Worm (Caenorhabditis elegans): ENCODE data around the gene unc-45.

DNA sequence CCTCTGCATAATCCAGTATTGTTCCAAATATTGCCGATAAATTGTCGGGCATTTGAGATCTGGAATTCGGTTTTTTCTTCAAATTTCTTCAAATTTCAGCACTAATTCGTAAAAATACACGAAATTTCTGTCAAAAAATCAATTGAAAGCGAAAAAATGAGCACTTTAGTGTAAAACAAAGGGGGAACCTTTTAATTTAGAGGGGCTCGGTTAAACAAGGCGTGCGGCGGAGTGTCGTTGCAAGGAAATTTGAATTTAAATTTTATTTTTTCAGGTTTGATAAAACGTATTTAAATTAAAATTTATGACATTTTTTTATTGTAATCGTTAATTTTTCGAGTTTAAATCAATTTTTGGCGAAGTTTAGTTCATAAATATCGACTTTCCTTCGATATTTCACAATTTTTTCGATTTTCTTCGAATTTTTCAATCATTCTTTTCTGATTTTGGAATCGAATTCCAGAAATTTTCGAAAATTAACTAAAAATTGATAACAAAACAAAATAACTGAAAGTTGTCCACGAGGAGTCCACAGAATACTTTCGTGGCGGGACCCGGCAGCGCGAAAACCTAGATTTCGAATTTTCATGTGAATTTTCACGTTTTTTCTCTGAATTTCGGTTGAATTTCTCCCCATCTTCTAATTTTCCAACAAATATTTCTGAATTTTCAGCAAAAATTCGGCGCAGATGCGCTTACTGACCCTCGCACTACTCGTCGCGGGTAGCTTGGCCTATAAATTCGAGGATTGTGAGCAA, 19.5 kb upstream of the unc-45 start, which contains the start of the genes magu-1 and nemp-1:
- TF ChIP-seq him-1 (tag; optimal IDR thresholded peaks at IDR 0.05) (no peak), W03F9.2 (tag; optimal IDR thresholded peaks at IDR 0.05) (peak; percentile 21)

All from whole organism, L4/young adult.